Fruit fly (Drosophila melanogaster) whole organism, embryonic: ENCODE results near the gene Rcd2.

Experiments
- Adf1 ChIP-seq: fragments of 200-800 bp; sonication (Bioruptor generic); IDR thresholded peaks from 2 replicates; pipeline ENCODE4 v1.3.6; 2022; ENCODE audit warnings: missing biosample characterization, missing genetic modification characterization
- Aef1 ChIP-seq: fragments of 200-800 bp; sonication (Bioruptor generic); IDR thresholded peaks from 3 replicates; pipeline ENCODE4 v1.3.6; 2022; ENCODE audit warnings: missing biosample characterization, missing genetic modification characterization
- Asciz ChIP-seq: fragments of 200-800 bp; sonication (Bioruptor generic); optimal IDR thresholded peaks from 2 replicates; lab custom pipeline; 2017; ENCODE audit warnings: missing biosample characterization, mild to moderate bottlenecking, missing genetic modification characterization, missing genetic modification reagents
- Atf3 ChIP-seq: fragments of 200-800 bp; sonication (Bioruptor generic); optimal IDR thresholded peaks from 3 replicates; lab custom pipeline; 2016; ENCODE audit warnings: missing biosample characterization, missing genetic modification characterization
- B-H1 ChIP-seq: fragments of 200-800 bp; sonication (Bioruptor generic); IDR thresholded peaks from 3 replicates; pipeline ENCODE4 v1.3.6; 2022; ENCODE audit warnings: missing biosample characterization, missing genetic modification characterization
- BEAF-32 ChIP-seq: fragments of 200-800 bp; sonication (Bioruptor generic); optimal IDR thresholded peaks from 3 replicates; lab custom pipeline; 2017; ENCODE audit warnings: missing biosample characterization, missing genetic modification characterization, mild to moderate bottlenecking, moderate library complexity, missing genetic modification reagents
- CG10209 ChIP-seq: fragments of 200-800 bp; sonication (Bioruptor generic); optimal IDR thresholded peaks from 3 replicates; lab custom pipeline; 2017; ENCODE audit warnings: missing biosample characterization, mild to moderate bottlenecking, missing genetic modification characterization, missing genetic modification reagents
- CG10654 ChIP-seq: fragments of 200-800 bp; sonication (Bioruptor generic); optimal IDR thresholded peaks from 2 replicates; lab custom pipeline; 2016; ENCODE audit warnings: missing biosample characterization, missing genetic modification characterization
- CG11456 ChIP-seq: fragments of 200-800 bp; sonication (Bioruptor generic); IDR thresholded peaks from 3 replicates; pipeline ENCODE4 v1.3.6; 2022; ENCODE audit warnings: missing biosample characterization, missing genetic modification characterization
- CG12155 ChIP-seq: fragments of 200-800 bp; sonication (Bioruptor generic); optimal IDR thresholded peaks from 3 replicates; lab custom pipeline; 2016; ENCODE audit warnings: missing biosample characterization, missing genetic modification characterization
- CG12391 ChIP-seq: fragments of 200-800 bp; sonication (Bioruptor generic); optimal IDR thresholded peaks from 3 replicates; lab custom pipeline; 2018; ENCODE audit warnings: missing biosample characterization, mild to moderate bottlenecking, missing genetic modification characterization, moderate library complexity
- CG14441 ChIP-seq: fragments of 200-800 bp; sonication (Bioruptor generic); IDR thresholded peaks from 2 replicates; pipeline ENCODE4 v1.3.6; 2022; ENCODE audit warnings: missing biosample characterization, missing genetic modification characterization
- CG14860 ChIP-seq: fragments of 200-800 bp; sonication (Bioruptor generic); IDR thresholded peaks from 3 replicates; pipeline ENCODE4 v1.3.6; 2022; ENCODE audit warnings: missing biosample characterization, missing genetic modification characterization; ENCODE audit not compliant: partially characterized antibody
- CG14965 ChIP-seq: fragments of 200-800 bp; sonication (Bioruptor generic); optimal IDR thresholded peaks from 2 replicates; lab custom pipeline; 2016; ENCODE audit warnings: missing biosample characterization, missing genetic modification characterization, borderline replicate concordance
- CG15696 ChIP-seq: fragments of 200-800 bp; sonication (Bioruptor generic); optimal IDR thresholded peaks from 2 replicates; lab custom pipeline; 2019; ENCODE audit warnings: missing biosample characterization, mild to moderate bottlenecking, missing genetic modification characterization, moderate library complexity
- CG30431 ChIP-seq: fragments of 200-800 bp; sonication (Bioruptor generic); optimal IDR thresholded peaks from 2 replicates; lab custom pipeline; 2017; ENCODE audit warnings: missing biosample characterization, missing genetic modification characterization
- CG3163 ChIP-seq: fragments of 200-800 bp; sonication (Bioruptor generic); optimal IDR thresholded peaks from 3 replicates; lab custom pipeline; 2016; ENCODE audit warnings: missing biosample characterization, missing genetic modification characterization
- CG4730 ChIP-seq: fragments of 200-800 bp; sonication (Bioruptor generic); IDR thresholded peaks from 2 replicates; pipeline ENCODE4 v1.3.6; 2022; ENCODE audit warnings: missing biosample characterization, missing genetic modification characterization
- CG6683 ChIP-seq: fragments of 200-800 bp; sonication (Bioruptor generic); optimal IDR thresholded peaks from 2 replicates; lab custom pipeline; 2017; ENCODE audit warnings: missing biosample characterization, mild to moderate bottlenecking, missing genetic modification characterization, missing genetic modification reagents
- CG7745 ChIP-seq: fragments of 200-800 bp; sonication (Bioruptor generic); optimal IDR thresholded peaks from 2 replicates; lab custom pipeline; 2018; ENCODE audit warnings: missing biosample characterization, mild to moderate bottlenecking, missing genetic modification characterization, moderate library complexity
- CG8089 ChIP-seq: fragments of 200-800 bp; sonication (Bioruptor generic); optimal IDR thresholded peaks from 3 replicates; lab custom pipeline; 2016; ENCODE audit warnings: missing biosample characterization, missing genetic modification characterization
- CoRest ChIP-seq: fragments of 200-800 bp; sonication (Bioruptor generic); optimal IDR thresholded peaks from 3 replicates; lab custom pipeline; 2018; ENCODE audit warnings: missing biosample characterization, mild to moderate bottlenecking, missing genetic modification characterization, moderate library complexity
- D19B ChIP-seq: fragments of 200-800 bp; sonication (Bioruptor generic); optimal IDR thresholded peaks from 2 replicates; lab custom pipeline; 2017; ENCODE audit warnings: missing biosample characterization, mild to moderate bottlenecking, missing genetic modification characterization
- Dip3 ChIP-seq: fragments of 200-800 bp; sonication (Bioruptor generic); optimal IDR thresholded peaks from 3 replicates; lab custom pipeline; 2016; ENCODE audit warnings: missing biosample characterization, missing genetic modification characterization
- Mes4 ChIP-seq: fragments of 200-800 bp; sonication (Bioruptor generic); optimal IDR thresholded peaks from 2 replicates; lab custom pipeline; 2016; ENCODE audit warnings: missing biosample characterization, missing genetic modification characterization
- NK7.1 ChIP-seq: fragments of 200-800 bp; sonication (Bioruptor generic); optimal IDR thresholded peaks from 3 replicates; lab custom pipeline; 2016; ENCODE audit warnings: missing biosample characterization, missing genetic modification characterization
- Nf-YC ChIP-seq: fragments of 200-800 bp; optimal IDR thresholded peaks from 3 replicates; lab custom pipeline; 2019; ENCODE audit warnings: missing biosample characterization, mild to moderate bottlenecking, missing genetic modification characterization, moderate library complexity
- Sin3A ChIP-seq: fragments of >200 bp; optimal IDR thresholded peaks from 2 replicates; lab custom pipeline; 2018
- Six4 ChIP-seq: fragments of 200-800 bp; sonication (Bioruptor generic); optimal IDR thresholded peaks from 2 replicates; lab custom pipeline; 2016; ENCODE audit warnings: missing biosample characterization, missing genetic modification characterization
- YL-1 ChIP-seq: fragments of 200-800 bp; sonication (Bioruptor generic); optimal IDR thresholded peaks from 3 replicates; lab custom pipeline; 2017; ENCODE audit warnings: missing biosample characterization, mild to moderate bottlenecking, missing genetic modification characterization
- cad ChIP-seq: fragments of >200 bp; optimal IDR thresholded peaks from 2 replicates; lab custom pipeline; 2017; ENCODE audit warnings: missing biosample characterization, missing genetic modification characterization
- caup ChIP-seq: fragments of 200-800 bp; sonication (Bioruptor generic); optimal IDR thresholded peaks from 3 replicates; lab custom pipeline; 2017; ENCODE audit warnings: missing biosample characterization, mild to moderate bottlenecking, missing genetic modification characterization, moderate library complexity; ENCODE audit not compliant: severe bottlenecking
- cg ChIP-seq: fragments of 200-800 bp; sonication (Bioruptor generic); optimal IDR thresholded peaks from 3 replicates; lab custom pipeline; 2019; ENCODE audit warnings: missing biosample characterization, mild to moderate bottlenecking, missing genetic modification characterization, moderate library complexity
- cwo ChIP-seq: fragments of 200-800 bp; sonication (Bioruptor generic); optimal IDR thresholded peaks from 3 replicates; lab custom pipeline; 2017; ENCODE audit warnings: missing biosample characterization, missing genetic modification characterization, mild to moderate bottlenecking, moderate library complexity, missing genetic modification reagents
- da ChIP-seq: fragments of 200-800 bp; sonication (Bioruptor generic); optimal IDR thresholded peaks from 2 replicates; lab custom pipeline; 2016; ENCODE audit warnings: missing biosample characterization, missing genetic modification characterization
- ems ChIP-seq: fragments of 200-800 bp; sonication (Bioruptor generic); optimal IDR thresholded peaks from 3 replicates; lab custom pipeline; 2016; ENCODE audit warnings: missing biosample characterization, missing genetic modification characterization
- esg ChIP-seq: fragments of 200-800 bp; sonication (Bioruptor generic); conservative IDR thresholded peaks from 2 replicates; pipeline ENCODE4 v1.3.6; 2022; ENCODE audit warnings: missing biosample characterization, missing genetic modification characterization
- fd3F ChIP-seq: fragments of 200-800 bp; sonication (Bioruptor generic); optimal IDR thresholded peaks from 2 replicates; lab custom pipeline; 2018; ENCODE audit warnings: missing biosample characterization, mild to moderate bottlenecking, missing genetic modification characterization, moderate library complexity
- gfzf ChIP-seq: fragments of 200-800 bp; sonication (Bioruptor generic); optimal IDR thresholded peaks from 2 replicates; lab custom pipeline; 2016; ENCODE audit warnings: missing biosample characterization, mild to moderate bottlenecking, missing genetic modification characterization, moderate library complexity
- insv ChIP-seq, 2 experiments: fragments of 200-800 bp; sonication (Bioruptor generic); optimal IDR thresholded peaks; 3 replicates each; lab custom pipeline; 2016 to 2018; ENCODE audit warnings: missing biosample characterization in 2 of 2, missing genetic modification characterization in 2 of 2
- inv ChIP-seq: fragments of 200-800 bp; sonication (Bioruptor generic); IDR thresholded peaks from 2 replicates; pipeline ENCODE4 v1.3.6; 2022; ENCODE audit warnings: missing biosample characterization, missing genetic modification characterization; ENCODE audit not compliant: partially characterized antibody
- lmd ChIP-seq: fragments of 200-800 bp; sonication (Bioruptor generic); IDR thresholded peaks from 2 replicates; pipeline ENCODE4 v1.3.6; 2022; ENCODE audit warnings: missing biosample characterization, missing genetic modification characterization
- luna ChIP-seq: fragments of 200-800 bp; sonication (Bioruptor generic); optimal IDR thresholded peaks from 2 replicates; lab custom pipeline; 2016; ENCODE audit warnings: missing biosample characterization, missing genetic modification characterization
- pros ChIP-seq: fragments of 200-800 bp; sonication (Bioruptor generic); optimal IDR thresholded peaks from 3 replicates; lab custom pipeline; 2019; ENCODE audit warnings: missing biosample characterization, mild to moderate bottlenecking, missing genetic modification characterization, moderate library complexity
- ranshi ChIP-seq: fragments of 200-800 bp; sonication (Bioruptor generic); IDR thresholded peaks from 2 replicates; pipeline ENCODE4 v1.3.6; 2022; ENCODE audit warnings: missing biosample characterization, missing genetic modification characterization
- repo ChIP-seq: fragments of 200-800 bp; sonication (Bioruptor generic); optimal IDR thresholded peaks from 2 replicates; lab custom pipeline; 2016; ENCODE audit warnings: missing biosample characterization, missing genetic modification characterization
- slbo ChIP-seq: fragments of 200-800 bp; sonication (Bioruptor generic); IDR thresholded peaks from 2 replicates; pipeline ENCODE4 v1.3.6; 2022; ENCODE audit warnings: missing biosample characterization, missing genetic modification characterization
- tgo ChIP-seq: fragments of 200-800 bp; sonication (Bioruptor generic); IDR thresholded peaks from 3 replicates; pipeline ENCODE4 v1.3.6; 2022; ENCODE audit warnings: missing biosample characterization, missing genetic modification characterization
- ttk ChIP-seq: fragments of 200-800 bp; sonication (Bioruptor generic); IDR thresholded peaks from 2 replicates; pipeline ENCODE4 v2.1.2; 2022; ENCODE audit warnings: missing biosample characterization, missing genetic modification characterization

Rcd2 gene

dm6 chr3L:20517897-20518804 is 22.1 kb downstream of the Rcd2 start (continued):
- TF ChIP-seq B-H1 (no peak), CG10209 (peak; percentile 38), Six4 (GFP tag; lab: Kevin White, UChicago) (peak; percentile 25), CG11456 (GFP tag; lab: Robert Waterston, UW) (no peak), CoRest (tag; lab: Kevin White, UChicago) (peak; percentile 1), inv (GFP tag; lab: Robert Waterston, UW) (no peak), repo (GFP tag; lab: Kevin White, UChicago) (no peak), Atf3 (no peak), gfzf (no peak), cad (GFP tag; lab: Kevin White, UChicago) (no peak), CG15696 (tag; lab: Kevin White, UChicago) (no peak), CG14860 (no peak), CG30431 (GFP tag; lab: Kevin White, UChicago) (no peak), insv (GFP tag; optimal IDR thresholded peaks at IDR 0.05; lab: Kevin White, UChicago) (no peak), luna (GFP tag; lab: Kevin White, UChicago) (peak; percentile 7), lmd (peak; percentile 11; the same call in 1 of the 2 replicates), da (no peak), NK7.1 (peak; percentile 22), CG3163 (GFP tag; lab: Kevin White, UChicago) (peak; percentile 75), pros (GFP tag; lab: Kevin White, UChicago) (no peak), cg (GFP tag; lab: Kevin White, UChicago) (no peak), ttk (GFP tag; lab: Robert Waterston, UW) (no peak), CG12391 (tag; lab: Kevin White, UChicago) (peak; percentile 29), Adf1 (no peak), Dip3 (GFP tag; lab: Kevin White, UChicago) (peak; percentile 24), CG6683 (no peak), CG14441 (GFP tag; lab: Robert Waterston, UW) (no peak), Sin3A (lab: Kevin White, UChicago) (no peak), CG7745 (tag; lab: Kevin White, UChicago) (no peak), CG14965 (GFP tag; lab: Kevin White, UChicago) (no peak), ranshi (GFP tag; lab: Robert Waterston, UW) (peak; percentile 57), tgo (GFP tag; lab: Robert Waterston, UW) (no peak), CG4730 (no peak), Aef1 (GFP tag; lab: Robert Waterston, UW) (0 out of 3 replicates have a peak, but pooled peaks have one; percentile 13), slbo (peak; percentile 52; the same call in 1 of the 2 replicates), caup (GFP tag; lab: Kevin White, UChicago) (peak; percentile 21), esg (GFP tag; lab: Robert Waterston, UW) (peak; percentile 22; the same call in 1 of the 2 replicates), CG8089 (GFP tag; lab: Kevin White, UChicago) (no peak), Asciz (GFP tag; lab: Kevin White, UChicago) (no peak), cwo (GFP tag; lab: Kevin White, UChicago) (peak; percentile 28), Mes4 (GFP tag; lab: Kevin White, UChicago) (no peak), CG12155 (GFP tag; lab: Kevin White, UChicago) (peak; percentile 20), D19B (GFP tag; lab: Kevin White, UChicago) (no peak), Nf-YC (tag; lab: Kevin White, UChicago) (no peak), fd3F (no peak), YL-1 (GFP tag; lab: Kevin White, UChicago) (no peak), BEAF-32 (no peak), ems (GFP tag; lab: Kevin White, UChicago) (no peak), CG10654 (GFP tag; lab: Kevin White, UChicago) (peak; percentile 7)
